Fruit fly (Drosophila melanogaster) whole organism: ENCODE measurements around the gene phr6-4.

Experiments
- CG8478 ChIP-seq: fragments of >200 bp; optimal IDR thresholded peaks from 2 replicates; lab custom pipeline; 2018; ENCODE audit warnings: inconsistent platforms
- Dll ChIP-seq: fragments of >200 bp; optimal IDR thresholded peaks from 2 replicates; lab custom pipeline; 2017
- EcR ChIP-seq, 2 experiments: fragments of >200 bp; optimal IDR thresholded peaks; 2 replicates each; lab custom pipeline; 2017; ENCODE audit warnings: missing biosample characterization in 2 of 2, missing genetic modification characterization in 2 of 2, missing genetic modification reagents in 2 of 2
- pan ChIP-seq: fragments of >200 bp; optimal IDR thresholded peaks from 2 replicates; lab custom pipeline; 2017
- psq ChIP-seq: fragments of >200 bp; optimal IDR thresholded peaks from 2 replicates; lab custom pipeline; 2017
- usp ChIP-seq: fragments of >200 bp; optimal IDR thresholded peaks from 2 replicates; lab custom pipeline; 2017; ENCODE audit warnings: missing biosample characterization, missing genetic modification characterization, mixed read lengths

The phr6-4 gene

DNA sequence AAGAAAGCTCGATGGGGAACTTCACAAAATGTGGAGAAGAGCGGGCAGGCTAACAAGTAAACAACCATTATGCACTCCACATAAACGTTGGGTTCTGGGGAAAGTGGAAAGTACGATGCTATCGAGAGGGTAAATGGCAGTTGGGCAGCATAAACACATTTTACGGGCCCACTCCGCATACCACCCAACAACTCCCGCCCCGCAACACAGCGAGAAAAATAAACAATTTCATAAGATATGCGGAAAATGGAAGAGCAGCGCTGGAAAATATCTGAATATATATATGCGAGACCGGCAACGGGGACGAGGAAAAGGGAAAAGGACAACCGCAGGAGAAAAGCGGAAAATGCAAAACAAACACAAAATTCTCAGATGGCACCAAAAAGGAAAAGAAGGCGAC, 44.3 kb downstream of the phr6-4 start:
- TF ChIP-seq psq (lab: Kevin White, UChicago): no peak
- TF ChIP-seq EcR (GFP tag; optimal IDR thresholded peaks at IDR 0.05; lab: Kevin White, UChicago): no peak
- no peak for TF ChIP-seq Dll (lab: Kevin White, UChicago)
- TF ChIP-seq CG8478: no peak
- no peak for TF ChIP-seq usp
- no peak for TF ChIP-seq pan (lab: Kevin White, UChicago)

DNA sequence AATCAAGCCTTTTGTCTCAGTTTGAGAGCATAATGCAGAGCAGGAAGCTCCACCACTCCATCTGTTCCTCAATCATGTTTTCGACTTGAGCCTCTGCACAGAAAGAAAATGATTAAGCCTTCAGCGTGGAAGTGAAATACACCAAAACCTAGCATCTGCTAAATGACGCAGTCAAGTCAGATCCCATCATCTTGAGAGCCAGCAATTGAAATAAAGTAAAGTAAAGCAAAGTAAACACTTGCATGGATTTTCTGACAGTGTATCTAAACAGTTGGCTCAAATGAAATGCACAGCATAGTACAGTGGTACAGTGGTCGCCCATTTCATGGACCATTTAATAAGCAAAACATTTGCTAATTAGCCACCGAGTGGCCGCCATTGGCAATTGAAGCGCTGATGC, 47.8 kb downstream of the phr6-4 start:
- TF ChIP-seq usp (no peak), CG8478 (no peak), Dll (lab: Kevin White, UChicago) (no peak), psq (lab: Kevin White, UChicago) (no peak), pan (lab: Kevin White, UChicago) (no peak), EcR (GFP tag; optimal IDR thresholded peaks at IDR 0.05; lab: Kevin White, UChicago) (no peak)
